Fruit fly (Drosophila melanogaster) whole organism, embryonic: ENCODE measurements around the gene CG5079.

Source experiments
- Adf1 ChIP-seq: fragments of 200-800 bp; sonication (Bioruptor generic); IDR thresholded peaks from 2 replicates; pipeline ENCODE4 v1.3.6; 2022; ENCODE audit warnings: missing biosample characterization, missing genetic modification characterization
- Bdp1 ChIP-seq: fragments of 200-800 bp; sonication (Bioruptor generic); optimal IDR thresholded peaks from 3 replicates; lab custom pipeline; 2016; ENCODE audit warnings: missing biosample characterization, missing genetic modification characterization
- CG11456 ChIP-seq: fragments of 200-800 bp; sonication (Bioruptor generic); IDR thresholded peaks from 3 replicates; pipeline ENCODE4 v1.3.6; 2022; ENCODE audit warnings: missing biosample characterization, missing genetic modification characterization
- CG12071 ChIP-seq: fragments of 200-800 bp; sonication (Bioruptor generic); optimal IDR thresholded peaks from 3 replicates; lab custom pipeline; 2018; ENCODE audit warnings: missing biosample characterization, mild to moderate bottlenecking, missing genetic modification characterization
- CG12299 ChIP-seq: fragments of 200-800 bp; sonication (Bioruptor generic); optimal IDR thresholded peaks from 2 replicates; lab custom pipeline; 2018; ENCODE audit warnings: missing biosample characterization, mild to moderate bottlenecking, missing genetic modification characterization
- CG12391 ChIP-seq: fragments of 200-800 bp; sonication (Bioruptor generic); optimal IDR thresholded peaks from 3 replicates; lab custom pipeline; 2018; ENCODE audit warnings: missing biosample characterization, mild to moderate bottlenecking, missing genetic modification characterization, moderate library complexity
- CG13894 ChIP-seq: fragments of 200-800 bp; sonication (Bioruptor generic); optimal IDR thresholded peaks from 3 replicates; lab custom pipeline; 2018; ENCODE audit warnings: missing biosample characterization, mild to moderate bottlenecking, missing genetic modification characterization, moderate library complexity
- CG14710 ChIP-seq: fragments of 200-800 bp; sonication (Bioruptor generic); optimal IDR thresholded peaks from 3 replicates; lab custom pipeline; 2019; ENCODE audit warnings: missing biosample characterization, mild to moderate bottlenecking, missing genetic modification characterization, moderate library complexity
- CG17186 ChIP-seq: fragments of 200-800 bp; sonication (Bioruptor generic); optimal IDR thresholded peaks from 3 replicates; lab custom pipeline; 2017; ENCODE audit warnings: missing biosample characterization, missing genetic modification reagents, missing genetic modification characterization
- CG17328 ChIP-seq: fragments of 200-800 bp; sonication (Bioruptor generic); IDR thresholded peaks from 2 replicates; pipeline ENCODE4 v1.3.6; 2022; ENCODE audit warnings: missing biosample characterization, missing genetic modification characterization
- CG17359 ChIP-seq: fragments of 200-800 bp; sonication (Bioruptor generic); optimal IDR thresholded peaks from 3 replicates; lab custom pipeline; 2018; ENCODE audit warnings: missing biosample characterization, mild to moderate bottlenecking, missing genetic modification characterization, moderate library complexity
- CG8388 ChIP-seq: fragments of 200-800 bp; sonication (Bioruptor generic); optimal IDR thresholded peaks from 2 replicates; lab custom pipeline; 2019; ENCODE audit warnings: missing biosample characterization, mild to moderate bottlenecking, missing genetic modification characterization, moderate library complexity
- CG9609 ChIP-seq: fragments of 200-800 bp; sonication (Bioruptor generic); optimal IDR thresholded peaks from 3 replicates; lab custom pipeline; 2016; ENCODE audit warnings: missing biosample characterization, missing genetic modification characterization
- CG9932 ChIP-seq: fragments of 200-800 bp; sonication (Bioruptor generic); IDR thresholded peaks from 2 replicates; pipeline ENCODE4 v1.3.6; 2022; ENCODE audit warnings: missing biosample characterization, missing genetic modification characterization
- D19B ChIP-seq: fragments of 200-800 bp; sonication (Bioruptor generic); optimal IDR thresholded peaks from 2 replicates; lab custom pipeline; 2017; ENCODE audit warnings: missing biosample characterization, mild to moderate bottlenecking, missing genetic modification characterization
- Ets65A ChIP-seq: fragments of 200-800 bp; sonication (Bioruptor generic); peaks from one replicate; lab custom pipeline; 2016; ENCODE audit warnings: missing biosample characterization, missing genetic modification characterization
- Hr51 ChIP-seq, 2 experiments: fragments of 200-800 bp; sonication (Bioruptor generic); optimal IDR thresholded peaks; 2 replicates in 1 of 2; 3 replicates in 1 of 2; lab custom pipeline; 2016 to 2018; ENCODE audit warnings: missing biosample characterization in 2 of 2, missing genetic modification characterization in 2 of 2, mild to moderate bottlenecking in 1 of 2, moderate library complexity in 1 of 2
- Max ChIP-seq: fragments of 200-800 bp; sonication (Bioruptor generic); optimal IDR thresholded peaks from 2 replicates; lab custom pipeline; 2016; ENCODE audit warnings: missing biosample characterization, mild to moderate bottlenecking, missing genetic modification characterization
- NFAT ChIP-seq: fragments of 200-800 bp; sonication (Bioruptor generic); IDR thresholded peaks from 2 replicates; pipeline ENCODE4 v1.3.6; 2022; ENCODE audit warnings: missing biosample characterization, missing genetic modification characterization
- NfI ChIP-seq: fragments of 200-800 bp; sonication (Bioruptor generic); optimal IDR thresholded peaks from 3 replicates; lab custom pipeline; 2018; ENCODE audit warnings: missing biosample characterization, mild to moderate bottlenecking, missing genetic modification characterization, moderate library complexity
- PHDP ChIP-seq: fragments of 200-800 bp; sonication (Bioruptor generic); optimal IDR thresholded peaks from 3 replicates; lab custom pipeline; 2018; ENCODE audit warnings: missing biosample characterization, mild to moderate bottlenecking, missing genetic modification characterization, moderate library complexity
- Sry-β ChIP-seq: fragments of 200-800 bp; sonication (Bioruptor generic); optimal IDR thresholded peaks from 2 replicates; lab custom pipeline; 2018; ENCODE audit warnings: missing biosample characterization, mild to moderate bottlenecking, missing genetic modification characterization, moderate library complexity
- Xrp1 ChIP-seq: fragments of 200-800 bp; sonication (Bioruptor generic); IDR thresholded peaks from 2 replicates; pipeline ENCODE4 v1.3.6; 2022; ENCODE audit warnings: missing biosample characterization, missing genetic modification characterization
- ac ChIP-seq: fragments of 200-800 bp; sonication (Bioruptor generic); optimal IDR thresholded peaks from 3 replicates; lab custom pipeline; 2017; ENCODE audit warnings: missing biosample characterization, mild to moderate bottlenecking, missing genetic modification characterization
- bsh ChIP-seq, 2 experiments: fragments of 200-800 bp; sonication (Bioruptor generic); optimal IDR thresholded peaks; 2 replicates each; lab custom pipeline; 2017 to 2018; ENCODE audit warnings: mild to moderate bottlenecking in 2 of 2, missing biosample characterization in 2 of 2, missing genetic modification characterization in 2 of 2, moderate library complexity in 1 of 2
- caup ChIP-seq: fragments of 200-800 bp; sonication (Bioruptor generic); optimal IDR thresholded peaks from 3 replicates; lab custom pipeline; 2017; ENCODE audit warnings: missing biosample characterization, mild to moderate bottlenecking, missing genetic modification characterization, moderate library complexity; ENCODE audit not compliant: severe bottlenecking
- dati ChIP-seq: fragments of 200-800 bp; sonication (Bioruptor generic); IDR thresholded peaks from 2 replicates; pipeline ENCODE4 v1.3.6; 2022; ENCODE audit warnings: missing biosample characterization, missing genetic modification characterization
- gem ChIP-seq: fragments of 200-800 bp; sonication (Bioruptor generic); optimal IDR thresholded peaks from 2 replicates; lab custom pipeline; 2019; ENCODE audit warnings: missing biosample characterization, mild to moderate bottlenecking, missing genetic modification characterization, moderate library complexity
- grau ChIP-seq: fragments of 200-800 bp; optimal IDR thresholded peaks from 3 replicates; lab custom pipeline; 2019; ENCODE audit warnings: missing biosample characterization, mild to moderate bottlenecking, missing genetic modification characterization, moderate library complexity
- grn ChIP-seq: fragments of 200-800 bp; sonication (Bioruptor generic); optimal IDR thresholded peaks from 3 replicates; lab custom pipeline; 2017; ENCODE audit warnings: missing biosample characterization, missing genetic modification characterization
- gro ChIP-seq: fragments of 200-800 bp; sonication (Bioruptor generic); optimal IDR thresholded peaks from 2 replicates; lab custom pipeline; 2016; ENCODE audit warnings: missing biosample characterization, missing genetic modification characterization
- hb ChIP-seq: fragments of 200-800 bp; sonication (Bioruptor generic); IDR thresholded peaks from 3 replicates; pipeline ENCODE4 v1.3.6; 2022; ENCODE audit warnings: missing biosample characterization, missing genetic modification characterization; ENCODE audit not compliant: partially characterized antibody
- hkb ChIP-seq, 2 experiments: fragments of 200-800 bp in 1 of 2; fragments of >200 bp in 1 of 2; sonication (Bioruptor generic) in 1 of 2; IDR thresholded peaks in 1 of 2; optimal IDR thresholded peaks in 1 of 2; 2 replicates each; pipeline versions ENCODE4 v1.3.6 to Lab custom; 2017 to 2022; ENCODE audit warnings: missing biosample characterization in 1 of 2, missing genetic modification characterization in 1 of 2
- lmd ChIP-seq: fragments of 200-800 bp; sonication (Bioruptor generic); IDR thresholded peaks from 2 replicates; pipeline ENCODE4 v1.3.6; 2022; ENCODE audit warnings: missing biosample characterization, missing genetic modification characterization
- mirr ChIP-seq: fragments of 200-800 bp; sonication (Bioruptor generic); optimal IDR thresholded peaks from 3 replicates; lab custom pipeline; 2018; ENCODE audit warnings: missing biosample characterization, mild to moderate bottlenecking, missing genetic modification characterization
- phol ChIP-seq: fragments of 200-800 bp; sonication (Bioruptor generic); optimal IDR thresholded peaks from 3 replicates; lab custom pipeline; 2018; ENCODE audit warnings: missing biosample characterization, mild to moderate bottlenecking, missing genetic modification characterization, moderate library complexity
- prd ChIP-seq, 3 experiments: fragments of >200 bp in 2 of 3; fragments of 200-800 bp in 1 of 3; sonication (Bioruptor generic) in 1 of 3; optimal IDR thresholded peaks in 2 of 3; IDR thresholded peaks in 1 of 3; 2 replicates in 2 of 3; 3 replicates in 1 of 3; pipeline versions ENCODE4 v1.3.6 to Lab custom; 2017 to 2022; ENCODE audit warnings: missing biosample characterization in 1 of 3, missing genetic modification characterization in 1 of 3
- ranshi ChIP-seq: fragments of 200-800 bp; sonication (Bioruptor generic); IDR thresholded peaks from 2 replicates; pipeline ENCODE4 v1.3.6; 2022; ENCODE audit warnings: missing biosample characterization, missing genetic modification characterization
- sug ChIP-seq: fragments of 200-800 bp; optimal IDR thresholded peaks from 2 replicates; lab custom pipeline; 2019; ENCODE audit warnings: missing biosample characterization, mild to moderate bottlenecking, missing genetic modification characterization, moderate library complexity
- unpg ChIP-seq: fragments of 200-800 bp; sonication (Bioruptor generic); optimal IDR thresholded peaks from 3 replicates; lab custom pipeline; 2018; ENCODE audit warnings: missing biosample characterization, mild to moderate bottlenecking, missing genetic modification characterization, moderate library complexity
- vvl ChIP-seq: fragments of 200-800 bp; sonication (Bioruptor generic); IDR thresholded peaks from 2 replicates; pipeline ENCODE4 v1.3.6; 2022; ENCODE audit warnings: missing biosample characterization, missing genetic modification characterization

Gene CG5079

dm6 chr3R:25630541-25630940 lies 17.1 kb downstream of the CG5079 start (continued):
- TF ChIP-seq CG14710 (tag; lab: Kevin White, UChicago) = no peak
- TF ChIP-seq NFAT (GFP tag; lab: Robert Waterston, UW) = no peak
- TF ChIP-seq gro (GFP tag; lab: Kevin White, UChicago) = no peak
- TF ChIP-seq Max (GFP tag; lab: Kevin White, UChicago) = no peak
- TF ChIP-seq caup (GFP tag; lab: Kevin White, UChicago) = no peak
- TF ChIP-seq phol (tag; lab: Kevin White, UChicago) = peak; percentile 34
- TF ChIP-seq lmd (GFP tag; lab: Robert Waterston, UW) = peak; percentile 39; the same call in 1 of the 2 replicates
- TF ChIP-seq CG11456 (GFP tag; lab: Robert Waterston, UW) = no peak
- TF ChIP-seq CG17186 = no peak
- TF ChIP-seq CG17328 (GFP tag; lab: Robert Waterston, UW) = 0 out of 2 replicates have a peak, but pooled peaks have one; percentile 27
- no peak for TF ChIP-seq dati (GFP tag; lab: Robert Waterston, UW)
- TF ChIP-seq PHDP (tag; lab: Kevin White, UChicago) = peak; percentile 53
- TF ChIP-seq Bdp1 (GFP tag; lab: Kevin White, UChicago) = no peak
- TF ChIP-seq CG12391 (tag; lab: Kevin White, UChicago) = peak; percentile 35
- TF ChIP-seq CG13894 (tag; lab: Kevin White, UChicago) = no peak
- TF ChIP-seq ranshi (GFP tag; lab: Robert Waterston, UW) = peak; percentile 34; the same call in 1 of the 2 replicates
- TF ChIP-seq D19B (GFP tag; lab: Kevin White, UChicago) = no peak
- no peak for TF ChIP-seq hb (GFP tag; lab: Robert Waterston, UW)
- no peak for TF ChIP-seq CG9609 (GFP tag; lab: Kevin White, UChicago)
- TF ChIP-seq CG12071 (GFP tag; lab: Kevin White, UChicago) = no peak
- TF ChIP-seq unpg (GFP tag; lab: Kevin White, UChicago) = peak; percentile 62
- no peak for TF ChIP-seq sug (tag; lab: Kevin White, UChicago)
- no peak for TF ChIP-seq Adf1 (GFP tag; lab: Robert Waterston, UW)
- TF ChIP-seq CG8388 (GFP tag; lab: Kevin White, UChicago) = peak; percentile 16
- no peak; the same call in 1 of the 2 replicates for TF ChIP-seq CG9932
- TF ChIP-seq bsh (GFP tag; optimal IDR thresholded peaks at IDR 0.05; lab: Kevin White, UChicago) = peak in 1 of 2 experiments; percentile 55
- TF ChIP-seq ac (GFP tag; lab: Kevin White, UChicago) = no peak
- TF ChIP-seq mirr (GFP tag; lab: Kevin White, UChicago) = no peak
- no peak for TF ChIP-seq grn
- TF ChIP-seq Ets65A (GFP tag; lab: Kevin White, UChicago) = peak; percentile 63
- no peak for TF ChIP-seq hkb (optimal IDR thresholded peaks at IDR 0.05; lab: Kevin White, UChicago)
- TF ChIP-seq hkb (GFP tag; IDR thresholded peaks at IDR 0.05; lab: Robert Waterston, UW) = 0 out of 2 replicates have a peak, but pooled peaks have one; percentile 7
- TF ChIP-seq Xrp1 (GFP tag; lab: Robert Waterston, UW) = peak; percentile 48; the same call in 1 of the 2 replicates
- no peak for TF ChIP-seq Sry-β (GFP tag; lab: Kevin White, UChicago)
- peak in 1 of 2 experiments; percentile 52 for TF ChIP-seq Hr51 (GFP tag; optimal IDR thresholded peaks at IDR 0.05; lab: Kevin White, UChicago)
- TF ChIP-seq CG17359 (tag; lab: Kevin White, UChicago) = peak; percentile 43
- TF ChIP-seq prd (optimal IDR thresholded peaks at IDR 0.05; lab: Kevin White, UChicago) = no peak
- 0 out of 3 replicates have a peak, but pooled peaks have one; percentile 4 for TF ChIP-seq prd (GFP tag; IDR thresholded peaks at IDR 0.05; lab: Robert Waterston, UW)
- TF ChIP-seq gem = peak; percentile 67
- no peak for TF ChIP-seq NfI (GFP tag; lab: Kevin White, UChicago)
- TF ChIP-seq vvl (GFP tag; lab: Robert Waterston, UW) = peak; percentile 38
- TF ChIP-seq CG12299 (tag; lab: Kevin White, UChicago) = peak; percentile 14
- TF ChIP-seq grau (tag; lab: Kevin White, UChicago) = peak; percentile 48
